Worm (Caenorhabditis elegans) whole organism, midembryonic: ENCODE data around the gene nhr-267.

Experiments
- T22C8.4 ChIP-seq: fragments of 200-800 bp; sonication (Bioruptor generic); IDR thresholded peaks from 2 replicates; pipeline ENCODE4 v1.3.6; 2022; ENCODE audit warnings: missing genetic modification characterization, missing compliant biosample characterization
- tab-1 ChIP-seq: fragments of 200-800 bp; sonication (Bioruptor generic); IDR thresholded peaks from 2 replicates; pipeline ENCODE4 v1.3.6; 2022; ENCODE audit warnings: missing genetic modification characterization, missing compliant biosample characterization

ce11 chrIV:9319080-9319479 lies 32.9 kb upstream of the nhr-267 start, which contains the start of the genes F49C12.11 and nemt-1:
- no peak for TF ChIP-seq tab-1
- no peak for TF ChIP-seq T22C8.4
